Fruit fly (Drosophila melanogaster) whole organism, prepupa: Measurements from ENCODE around the gene CG17681.

Experiments
- Blimp-1 ChIP-seq: fragments of 200-800 bp; sonication (Bioruptor generic); optimal IDR thresholded peaks from 3 replicates; lab custom pipeline; 2017; ENCODE audit warnings: missing biosample characterization, missing genetic modification characterization, mild to moderate bottlenecking, moderate library complexity, missing genetic modification reagents
- CG10631 ChIP-seq: fragments of 200-800 bp; sonication (Bioruptor generic); optimal IDR thresholded peaks from 2 replicates; lab custom pipeline; 2016; ENCODE audit warnings: missing biosample characterization, missing genetic modification characterization
- CG10669 ChIP-seq: fragments of 200-800 bp; sonication (Bioruptor generic); optimal IDR thresholded peaks from 3 replicates; lab custom pipeline; 2018; ENCODE audit warnings: missing biosample characterization, mild to moderate bottlenecking, missing genetic modification characterization, moderate library complexity
- CG11294 ChIP-seq: fragments of 200-800 bp; sonication (Bioruptor generic); IDR thresholded peaks from 2 replicates; pipeline ENCODE4 v1.3.6; 2022; ENCODE audit warnings: missing biosample characterization, missing genetic modification characterization
- CG11762 ChIP-seq: fragments of 200-800 bp; sonication (Bioruptor generic); optimal IDR thresholded peaks from 3 replicates; lab custom pipeline; 2016; ENCODE audit warnings: missing biosample characterization, missing genetic modification characterization; ENCODE audit not compliant: insufficient read depth
- CG1621 ChIP-seq: fragments of 200-800 bp; sonication (Bioruptor generic); optimal IDR thresholded peaks from 3 replicates; lab custom pipeline; 2018; ENCODE audit warnings: missing biosample characterization, mild to moderate bottlenecking, missing genetic modification characterization
- CG16779 ChIP-seq: fragments of 200-800 bp; sonication (Bioruptor generic); optimal IDR thresholded peaks from 3 replicates; lab custom pipeline; 2017; ENCODE audit warnings: missing biosample characterization, mild to moderate bottlenecking, missing genetic modification characterization
- CG3032 ChIP-seq: fragments of 200-800 bp; optimal IDR thresholded peaks from 2 replicates; lab custom pipeline; 2019; ENCODE audit warnings: missing biosample characterization, mild to moderate bottlenecking, missing genetic modification characterization, moderate library complexity
- CG31627 ChIP-seq: fragments of 200-800 bp; sonication (Bioruptor generic); optimal IDR thresholded peaks from 3 replicates; lab custom pipeline; 2016; ENCODE audit warnings: missing biosample characterization, missing genetic modification characterization
- CG32006 ChIP-seq: fragments of 200-800 bp; sonication (Bioruptor generic); optimal IDR thresholded peaks from 3 replicates; lab custom pipeline; 2017; ENCODE audit warnings: missing biosample characterization, mild to moderate bottlenecking, missing genetic modification characterization
- CG34406 ChIP-seq: fragments of 200-800 bp; sonication (Bioruptor generic); optimal IDR thresholded peaks from 3 replicates; lab custom pipeline; 2016; ENCODE audit warnings: missing biosample characterization, missing genetic modification characterization
- CG3919 ChIP-seq: fragments of 200-800 bp; sonication (Bioruptor generic); optimal IDR thresholded peaks from 3 replicates; lab custom pipeline; 2016; ENCODE audit warnings: missing biosample characterization, missing genetic modification characterization
- CG6163 ChIP-seq: fragments of 200-800 bp; sonication (Bioruptor generic); IDR thresholded peaks from 3 replicates; pipeline ENCODE4 v1.3.6; 2022; ENCODE audit warnings: missing biosample characterization, missing genetic modification characterization
- CG6276 ChIP-seq: fragments of 200-800 bp; sonication (Bioruptor generic); optimal IDR thresholded peaks from 2 replicates; lab custom pipeline; 2017; ENCODE audit warnings: missing biosample characterization, mild to moderate bottlenecking, missing genetic modification characterization
- CG6792 ChIP-seq: fragments of 200-800 bp; sonication (Bioruptor generic); optimal IDR thresholded peaks from 3 replicates; lab custom pipeline; 2016; ENCODE audit warnings: missing biosample characterization, missing genetic modification characterization
- CG6808 ChIP-seq: fragments of 200-800 bp; sonication (Bioruptor generic); optimal IDR thresholded peaks from 3 replicates; lab custom pipeline; 2017; ENCODE audit warnings: missing biosample characterization, missing genetic modification characterization, mild to moderate bottlenecking, moderate library complexity, missing genetic modification reagents
- CG6854 ChIP-seq: fragments of 200-800 bp; sonication (Bioruptor generic); optimal IDR thresholded peaks from 2 replicates; lab custom pipeline; 2017; ENCODE audit warnings: missing biosample characterization, mild to moderate bottlenecking, missing genetic modification characterization
- CG7368 ChIP-seq: fragments of 200-800 bp; sonication (Bioruptor generic); optimal IDR thresholded peaks from 3 replicates; lab custom pipeline; 2016; ENCODE audit warnings: missing biosample characterization, missing genetic modification characterization
- CG8319 ChIP-seq: fragments of 200-800 bp; sonication (Bioruptor generic); optimal IDR thresholded peaks from 3 replicates; lab custom pipeline; 2016; ENCODE audit warnings: missing biosample characterization, missing genetic modification characterization
- CG8632 ChIP-seq: fragments of 200-800 bp; sonication (Bioruptor generic); optimal IDR thresholded peaks from 3 replicates; lab custom pipeline; 2016; ENCODE audit warnings: missing biosample characterization, missing genetic modification characterization
- CG9139 ChIP-seq: fragments of 200-800 bp; sonication (Bioruptor generic); optimal IDR thresholded peaks from 3 replicates; lab custom pipeline; 2017; ENCODE audit warnings: missing biosample characterization, mild to moderate bottlenecking, missing genetic modification characterization
- Eip75B ChIP-seq: fragments of 200-800 bp; sonication (Bioruptor generic); optimal IDR thresholded peaks from 3 replicates; lab custom pipeline; 2016; ENCODE audit warnings: missing biosample characterization, missing genetic modification characterization
- Eip78C ChIP-seq: fragments of 200-800 bp; sonication (Bioruptor generic); peaks from one replicate; lab custom pipeline; 2016; ENCODE audit warnings: missing biosample characterization, missing genetic modification characterization
- Eip93F ChIP-seq: fragments of 200-800 bp; sonication (Bioruptor generic); optimal IDR thresholded peaks from 2 replicates; lab custom pipeline; 2016; ENCODE audit warnings: missing biosample characterization, mild to moderate bottlenecking, missing genetic modification characterization
- Gug ChIP-seq: fragments of 200-800 bp; sonication (Bioruptor generic); IDR thresholded peaks from 2 replicates; pipeline ENCODE4 v1.3.6; 2022; ENCODE audit warnings: missing biosample characterization, missing genetic modification characterization
- Hr38 ChIP-seq: sonication (Bioruptor generic); optimal IDR thresholded peaks from 2 replicates; lab custom pipeline; 2016; ENCODE audit warnings: missing biosample characterization, missing genetic modification characterization
- Hr39 ChIP-seq: fragments of 200-800 bp; sonication (Bioruptor generic); optimal IDR thresholded peaks from 2 replicates; lab custom pipeline; 2016; ENCODE audit warnings: missing biosample characterization, missing genetic modification characterization
- Hr4 ChIP-seq: fragments of 200-800 bp; sonication (Bioruptor generic); optimal IDR thresholded peaks from 3 replicates; lab custom pipeline; 2016; ENCODE audit warnings: missing biosample characterization, missing genetic modification characterization
- Lpt ChIP-seq: fragments of 200-800 bp; sonication (Bioruptor generic); optimal IDR thresholded peaks from 3 replicates; lab custom pipeline; 2016; ENCODE audit warnings: missing biosample characterization, missing genetic modification characterization
- Met ChIP-seq: fragments of 200-800 bp; sonication (Bioruptor generic); optimal IDR thresholded peaks from 3 replicates; lab custom pipeline; 2016; ENCODE audit warnings: missing biosample characterization, missing genetic modification characterization
- OdsH ChIP-seq: fragments of 200-800 bp; sonication (Bioruptor generic); optimal IDR thresholded peaks from 3 replicates; lab custom pipeline; 2016; ENCODE audit warnings: missing biosample characterization, missing genetic modification characterization
- Smox ChIP-seq: fragments of 200-800 bp; sonication (Bioruptor generic); optimal IDR thresholded peaks from 3 replicates; lab custom pipeline; 2016; ENCODE audit warnings: missing biosample characterization, missing genetic modification characterization
- Sox102F ChIP-seq: fragments of 200-800 bp; sonication (Bioruptor generic); optimal IDR thresholded peaks from 2 replicates; lab custom pipeline; 2016; ENCODE audit warnings: missing biosample characterization, mild to moderate bottlenecking, missing genetic modification characterization
- Sox14 ChIP-seq: fragments of 200-800 bp; sonication (Bioruptor generic); optimal IDR thresholded peaks from 3 replicates; lab custom pipeline; 2016; ENCODE audit warnings: missing biosample characterization, missing genetic modification characterization
- Sox15 ChIP-seq: fragments of 200-800 bp; sonication (Bioruptor generic); optimal IDR thresholded peaks from 3 replicates; lab custom pipeline; 2016; ENCODE audit warnings: missing biosample characterization, missing genetic modification characterization
- achi ChIP-seq: fragments of 200-800 bp; sonication (Bioruptor generic); optimal IDR thresholded peaks from 3 replicates; lab custom pipeline; 2016; ENCODE audit warnings: missing biosample characterization, missing genetic modification characterization
- acj6 ChIP-seq: fragments of 200-800 bp; sonication (Bioruptor generic); optimal IDR thresholded peaks from 3 replicates; lab custom pipeline; 2016; ENCODE audit warnings: missing biosample characterization, missing genetic modification characterization
- dac ChIP-seq: fragments of 200-800 bp; sonication (Bioruptor generic); optimal IDR thresholded peaks from 2 replicates; lab custom pipeline; 2017; ENCODE audit warnings: missing biosample characterization, mild to moderate bottlenecking, missing genetic modification characterization
- eg ChIP-seq: fragments of 200-800 bp; sonication (Bioruptor generic); IDR thresholded peaks from 3 replicates; pipeline ENCODE4 v1.3.6; 2022; ENCODE audit warnings: missing biosample characterization, missing genetic modification characterization
- esn ChIP-seq: fragments of 200-800 bp; sonication (Bioruptor generic); optimal IDR thresholded peaks from 2 replicates; lab custom pipeline; 2016; ENCODE audit warnings: missing biosample characterization, mild to moderate bottlenecking, missing genetic modification characterization, moderate library complexity
- fd59A ChIP-seq: fragments of 200-800 bp; sonication (Bioruptor generic); optimal IDR thresholded peaks from 2 replicates; lab custom pipeline; 2017; ENCODE audit warnings: missing biosample characterization, mild to moderate bottlenecking, missing genetic modification characterization, missing genetic modification reagents
- fkh ChIP-seq: fragments of 200-800 bp; sonication (Bioruptor generic); optimal IDR thresholded peaks from 3 replicates; lab custom pipeline; 2017; ENCODE audit warnings: missing biosample characterization, mild to moderate bottlenecking, missing genetic modification characterization, moderate library complexity
- pdm3 ChIP-seq: fragments of 200-800 bp; sonication (Bioruptor generic); optimal IDR thresholded peaks from 3 replicates; lab custom pipeline; 2016; ENCODE audit warnings: missing biosample characterization, missing genetic modification characterization
- spab ChIP-seq: fragments of 200-800 bp; sonication (Bioruptor generic); optimal IDR thresholded peaks from 2 replicates; lab custom pipeline; 2017; ENCODE audit warnings: missing biosample characterization, mild to moderate bottlenecking, missing genetic modification characterization, missing genetic modification reagents
- ss ChIP-seq, 2 experiments: fragments of 200-800 bp; sonication (Bioruptor generic); optimal IDR thresholded peaks; 2 replicates in 1 of 2; 3 replicates in 1 of 2; lab custom pipeline; 2017 to 2018; ENCODE audit warnings: mild to moderate bottlenecking in 2 of 2, missing biosample characterization in 2 of 2, missing genetic modification characterization in 2 of 2, moderate library complexity in 1 of 2

Gene CG17681

DNA sequence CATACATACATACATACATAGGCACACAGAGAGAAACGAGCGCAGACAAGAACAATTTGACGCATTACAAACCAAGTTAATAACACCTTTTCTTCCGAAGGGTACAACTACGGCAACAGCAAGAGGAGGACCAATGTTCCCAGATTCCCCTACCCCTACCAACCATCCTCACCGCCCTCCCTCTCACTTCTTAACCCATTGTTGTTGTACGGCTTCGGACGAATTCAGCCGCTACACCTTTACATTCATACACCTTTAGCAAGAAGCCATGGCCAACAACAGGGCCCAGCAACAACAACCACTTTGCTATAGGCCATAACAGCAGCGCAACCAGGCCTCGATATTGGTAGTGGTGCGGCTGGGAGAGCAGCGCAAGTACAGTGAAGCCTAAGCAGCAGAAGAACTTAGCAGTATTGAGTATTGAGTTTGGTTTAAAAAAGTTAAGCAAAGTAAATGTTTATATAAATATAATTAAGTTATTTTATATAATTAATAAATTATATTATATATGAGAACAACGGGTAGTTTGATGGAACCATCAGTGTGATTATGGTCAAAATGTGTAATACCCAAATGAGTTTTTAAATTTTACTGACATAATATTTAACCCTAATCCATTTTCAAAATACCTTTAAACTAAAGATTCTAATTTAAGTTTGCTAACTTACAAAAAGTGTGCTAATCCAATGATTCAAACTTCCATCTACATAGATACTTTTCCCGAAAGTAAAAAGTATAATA lies 2.4 kb upstream of the CG17681 start (continued):
- TF ChIP-seq fd59A (peak; percentile 18), CG10669 (peak; percentile 28), Sox14 (peak; percentile 47), Hr38 (GFP tag; lab: Kevin White, UChicago) (no peak), Sox102F (GFP tag; lab: Kevin White, UChicago) (peak; percentile 44), CG8319 (no peak), CG32006 (GFP tag; lab: Kevin White, UChicago) (no peak), CG31627 (GFP tag; lab: Kevin White, UChicago) (peak; percentile 45), Eip78C (GFP tag; lab: Kevin White, UChicago) (peak; percentile 86), achi (GFP tag; lab: Kevin White, UChicago) (peak; percentile 49), CG6854 (GFP tag; lab: Kevin White, UChicago) (no peak), spab (GFP tag; lab: Kevin White, UChicago) (peak; percentile 5), Met (GFP tag; lab: Kevin White, UChicago) (peak; percentile 45), Hr4 (peak; percentile 43), Eip75B (GFP tag; lab: Kevin White, UChicago) (peak; percentile 54), Smox (GFP tag; lab: Kevin White, UChicago) (peak; percentile 47), OdsH (peak; percentile 47), Blimp-1 (no peak), dac (GFP tag; lab: Kevin White, UChicago) (peak; percentile 37), pdm3 (GFP tag; lab: Kevin White, UChicago) (peak; percentile 22), CG9139 (GFP tag; lab: Kevin White, UChicago) (no peak), fkh (GFP tag; lab: Kevin White, UChicago) (no peak), Eip93F (peak; percentile 15), Hr39 (GFP tag; lab: Kevin White, UChicago) (peak; percentile 36), CG6163 (peak; percentile 67), CG16779 (tag; lab: Kevin White, UChicago) (no peak), Lpt (GFP tag; lab: Kevin White, UChicago) (peak; percentile 53), CG34406 (GFP tag; lab: Kevin White, UChicago) (no peak), esn (peak; percentile 26), CG10631 (GFP tag; lab: Kevin White, UChicago) (peak; percentile 3), CG8632 (peak; percentile 17)
- TF ChIP-seq, all 60 proteins: peak for 42

DNA sequence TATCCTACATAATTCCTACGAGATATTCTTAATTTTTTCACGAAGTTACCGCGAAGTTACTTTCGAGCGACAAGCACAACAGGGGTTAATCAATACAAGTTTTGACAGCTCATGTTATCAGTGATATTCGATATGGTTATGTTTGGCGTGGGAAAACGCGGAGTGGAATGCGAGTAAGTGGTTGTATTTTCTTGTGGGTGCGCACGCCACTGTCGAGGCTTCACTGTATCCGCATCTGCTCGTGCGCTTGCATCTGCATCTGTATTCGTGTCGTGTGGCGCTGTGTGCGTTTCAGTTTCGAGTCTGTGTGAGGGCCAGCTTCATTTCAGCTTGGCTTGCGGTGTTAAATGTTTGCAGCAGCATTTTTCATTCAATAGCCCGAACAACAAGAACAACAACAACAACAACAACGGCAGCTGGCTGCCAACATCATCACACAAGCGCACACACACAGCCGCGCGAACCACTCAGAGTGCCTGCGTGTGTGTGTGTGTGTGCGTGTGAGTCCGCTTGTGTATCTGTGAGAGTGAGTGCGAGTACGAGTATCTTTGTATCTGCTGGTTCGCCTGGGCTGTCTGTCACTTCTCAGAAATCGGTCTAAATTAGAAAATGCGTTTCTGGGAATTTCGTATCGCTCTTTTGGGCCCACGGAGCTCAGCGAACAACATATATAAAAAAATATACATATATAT lies 1.6 kb upstream of the CG17681 start:
- peak; percentile 44 for TF ChIP-seq CG6792
- peak; percentile 28 for TF ChIP-seq Sox15 (GFP tag; lab: Kevin White, UChicago)
- peak; percentile 60 for TF ChIP-seq acj6
- peak; percentile 44 for TF ChIP-seq OdsH
- peak; percentile 39 for TF ChIP-seq CG6808 (GFP tag; lab: Kevin White, UChicago)
- peak; percentile 51 for TF ChIP-seq fd59A
- TF ChIP-seq CG16779 (tag; lab: Kevin White, UChicago), result no peak
- TF ChIP-seq Eip75B (GFP tag; lab: Kevin White, UChicago), result peak; percentile 63
- TF ChIP-seq CG11762, result peak; percentile 23
- peak; percentile 10 for TF ChIP-seq CG6854 (GFP tag; lab: Kevin White, UChicago)
- TF ChIP-seq CG6163, result peak; percentile 79
- TF ChIP-seq Blimp-1, result no peak
- peak; percentile 42 for TF ChIP-seq CG10669
- peak; percentile 84 for TF ChIP-seq Hr39 (GFP tag; lab: Kevin White, UChicago)
- peak; percentile 54 for TF ChIP-seq CG10631 (GFP tag; lab: Kevin White, UChicago)
- peak; percentile 47 for TF ChIP-seq CG1621 (tag; lab: Kevin White, UChicago)
- peak; percentile 70 for TF ChIP-seq Sox14
- TF ChIP-seq eg (GFP tag; lab: Robert Waterston, UW), result peak; percentile 77
- peak; percentile 4 to 48 for TF ChIP-seq ss (GFP tag; optimal IDR thresholded peaks at IDR 0.05; lab: Kevin White, UChicago)
- peak; percentile 73 for TF ChIP-seq CG11294 (GFP tag; lab: Robert Waterston, UW)
- no peak for TF ChIP-seq Hr38 (GFP tag; lab: Kevin White, UChicago)
- no peak for TF ChIP-seq CG8319
- TF ChIP-seq CG3919 (GFP tag; lab: Kevin White, UChicago), result peak; percentile 50
- TF ChIP-seq Gug, result peak; percentile 30; the same call in 1 of the 2 replicates
- TF ChIP-seq CG3032 (tag; lab: Kevin White, UChicago), result peak; percentile 30
- peak; percentile 48 for TF ChIP-seq Smox (GFP tag; lab: Kevin White, UChicago)
- TF ChIP-seq CG6276 (GFP tag; lab: Kevin White, UChicago), result no peak
- no peak for TF ChIP-seq Eip93F
- TF ChIP-seq CG31627 (GFP tag; lab: Kevin White, UChicago), result peak; percentile 84
- peak; percentile 39 for TF ChIP-seq Hr4
- no peak for TF ChIP-seq CG7368
- no peak for TF ChIP-seq CG34406 (GFP tag; lab: Kevin White, UChicago)
- TF ChIP-seq fkh (GFP tag; lab: Kevin White, UChicago), result no peak
